Worm (Caenorhabditis elegans): ENCODE results near the gene fbxb-55.

fbxb-55 gene

ce11 chrIV:4068480-4068879 is at the start of gene fbxb-55:
Gene fbxb-55, plus strand, starts transcription at chrIV:4068780.
- TF ChIP-seq unc-62 (GFP tag; optimal IDR thresholded peaks at IDR 0.05) = no peak

- TF ChIP-seq unc-62 (GFP tag; optimal IDR thresholded peaks at IDR 0.05) = no peak
Observed at ce11 chrIV:4019836-4020235, 48.7 kb upstream of the fbxb-55 start.

ce11 chrIV:4021847-4022780 is 46.5 kb upstream of the fbxb-55 start:
- no peak for TF ChIP-seq unc-62 (GFP tag; optimal IDR thresholded peaks at IDR 0.05)

- TF ChIP-seq unc-62 (GFP tag; optimal IDR thresholded peaks at IDR 0.05) = no peak
Observed at ce11 chrIV:4024159-4025004, 44.2 kb upstream of the fbxb-55 start.

- no peak for TF ChIP-seq unc-62 (GFP tag; optimal IDR thresholded peaks at IDR 0.05)
Observed at ce11 chrIV:4025923-4026322, 42.7 kb upstream of the fbxb-55 start.

- TF ChIP-seq unc-62 (GFP tag; optimal IDR thresholded peaks at IDR 0.05) = no peak
Observed at ce11 chrIV:4027106-4027888, 41.3 kb upstream of the fbxb-55 start.

- TF ChIP-seq unc-62 (GFP tag; optimal IDR thresholded peaks at IDR 0.05) = no peak
Observed at ce11 chrIV:4028177-4028576, 40.4 kb upstream of the fbxb-55 start.

ce11 chrIV:4029288-4029687 is 39.3 kb upstream of the fbxb-55 start:
- TF ChIP-seq unc-62 (GFP tag; optimal IDR thresholded peaks at IDR 0.05) = no peak

- TF ChIP-seq unc-62 (GFP tag; optimal IDR thresholded peaks at IDR 0.05) = no peak
Observed at ce11 chrIV:4030917-4031599, 37.5 kb upstream of the fbxb-55 start.

- no peak for TF ChIP-seq unc-62 (GFP tag; optimal IDR thresholded peaks at IDR 0.05)
Observed at ce11 chrIV:4032350-4032749, 36.2 kb upstream of the fbxb-55 start.

- no peak for TF ChIP-seq unc-62 (GFP tag; optimal IDR thresholded peaks at IDR 0.05)
Observed at ce11 chrIV:4033490-4033889, 35.1 kb upstream of the fbxb-55 start.

ce11 chrIV:4034883-4035282 is 33.7 kb upstream of the fbxb-55 start, which contains the start of gene hlh-30:
Gene hlh-30, minus strand, starts transcription at chrIV:4034951.
- no peak for TF ChIP-seq unc-62 (GFP tag; optimal IDR thresholded peaks at IDR 0.05)

ce11 chrIV:4039984-4040383 is 28.6 kb upstream of the fbxb-55 start, which contains the start of gene F35F11.2:
Gene F35F11.2, plus strand, starts transcription at chrIV:4040284.
- no peak for TF ChIP-seq unc-62 (GFP tag; optimal IDR thresholded peaks at IDR 0.05)

ce11 chrIV:4041006-4041405 is 27.6 kb upstream of the fbxb-55 start:
- no peak for TF ChIP-seq unc-62 (GFP tag; optimal IDR thresholded peaks at IDR 0.05)

- no peak for TF ChIP-seq unc-62 (GFP tag; optimal IDR thresholded peaks at IDR 0.05)
Observed at ce11 chrIV:4042274-4042673, 26.3 kb upstream of the fbxb-55 start, which contains the start of gene cdc-73. Gene cdc-73, plus strand, starts transcription at chrIV:4042575.
